Worm (Caenorhabditis elegans): ENCODE data around the gene C03B1.2.
A peak's percentile ranks its signal among the peaks of the same experiment; 100 is the strongest.

C03B1.2 gene

ce11 chrX:6353763-6354162 is 16.1 kb upstream of the C03B1.2 start:
- TF ChIP-seq fkh-10 (GFP tag; optimal IDR thresholded peaks at IDR 0.05) (no peak), unc-62 (GFP tag; optimal IDR thresholded peaks at IDR 0.05 in 1 of 2) (peak in 1 of 2 experiments; percentile 25), unc-62 (tag; optimal IDR thresholded peaks at IDR 0.05) (no peak)

- no peak for TF ChIP-seq daf-16 (GFP tag; optimal IDR thresholded peaks at IDR 0.05)
- TF ChIP-seq daf-16 (tag; optimal IDR thresholded peaks at IDR 0.05) = peak; percentile 31
- TF ChIP-seq dmd-9 (GFP tag; IDR thresholded peaks at IDR 0.05) = no peak
- no peak for TF ChIP-seq nhr-102 (tag; optimal IDR thresholded peaks at IDR 0.05)
- no peak for TF ChIP-seq nhr-42 (GFP tag; IDR thresholded peaks at IDR 0.05)
- peak; percentile 87 for TF ChIP-seq aha-1 (tag)
- no peak for TF ChIP-seq mes-2 (tag; optimal IDR thresholded peaks at IDR 0.05; ENCODE audit: poor library complexity, severe bottlenecking)
Observed at ce11 chrX:6355030-6355635, 14.7 kb upstream of the C03B1.2 start, which contains the start of gene C03B1.5. Gene C03B1.5 (plus strand): TSS chrX:6355585.

ce11 chrX:6357772-6358171 is 12.0 kb upstream of the C03B1.2 start, which contains the start of gene C03B1.10:
Gene C03B1.10 (minus strand): TSS chrX:6357872.
- TF ChIP-seq aha-1 (tag) (no peak), unc-62 (GFP tag; optimal IDR thresholded peaks at IDR 0.05 in 1 of 2) (peak in 1 of 2 experiments; percentile 25), unc-62 (tag; optimal IDR thresholded peaks at IDR 0.05) (no peak), ctbp-1 (GFP tag; IDR thresholded peaks at IDR 0.05) (no peak)

ce11 chrX:6360077-6360476 is 9.7 kb upstream of the C03B1.2 start:
- TF ChIP-seq ztf-11 (tag; optimal IDR thresholded peaks at IDR 0.05) (no peak), aha-1 (tag) (peak; percentile 97)

- no peak for TF ChIP-seq cey-2 (tag; optimal IDR thresholded peaks at IDR 0.05; ENCODE audit: borderline replicate concordance, insufficient read depth)
- TF ChIP-seq nhr-48 (tag; optimal IDR thresholded peaks at IDR 0.05) = no peak
- no peak for TF ChIP-seq lsy-2 (tag; optimal IDR thresholded peaks at IDR 0.05)
Observed at ce11 chrX:6360658-6361057, 9.2 kb upstream of the C03B1.2 start, which contains the start of gene C03B1.14. Gene C03B1.14 (minus strand): TSS chrX:6360758.

ce11 chrX:6364196-6364595 is 5.6 kb upstream of the C03B1.2 start, which contains the start of gene C03B1.4:
Gene C03B1.4 (plus strand): TSS chrX:6364496.
- TF ChIP-seq sdz-12 (GFP tag; optimal IDR thresholded peaks at IDR 0.05) (no peak), Y5F2A.4 (GFP tag; optimal IDR thresholded peaks at IDR 0.05) (no peak), ceh-20 (GFP tag; IDR thresholded peaks at IDR 0.05) (no peak), nhr-10 (tag; optimal IDR thresholded peaks at IDR 0.05) (no peak), lir-3 (tag; optimal IDR thresholded peaks at IDR 0.05) (no peak), zfp-2 (tag; optimal IDR thresholded peaks at IDR 0.05) (no peak), lin-29 (GFP tag; IDR thresholded peaks at IDR 0.05) (no peak), aly-2 (tag; optimal IDR thresholded peaks at IDR 0.05) (no peak)

ce11 chrX:6365715-6366114 is 4.1 kb upstream of the C03B1.2 start, which contains the start of gene C03B1.3:
Gene C03B1.3 (plus strand): TSS chrX:6366015.
- TF ChIP-seq madf-5 (GFP tag; IDR thresholded peaks at IDR 0.05) (no peak), ctbp-1 (GFP tag; IDR thresholded peaks at IDR 0.05) (no peak), egl-27 (tag; optimal IDR thresholded peaks at IDR 0.05) (no peak), unc-62 (GFP tag; optimal IDR thresholded peaks at IDR 0.05 in 1 of 2) (no peak), unc-62 (tag; optimal IDR thresholded peaks at IDR 0.05) (no peak), D1046.2 (GFP tag; IDR thresholded peaks at IDR 0.05) (no peak), F10B5.3 (tag; optimal IDR thresholded peaks at IDR 0.05) (no peak), snpc-4 (tag; optimal IDR thresholded peaks at IDR 0.05) (no peak), T20F7.1 (GFP tag; optimal IDR thresholded peaks at IDR 0.05) (no peak), unc-39 (tag; optimal IDR thresholded peaks at IDR 0.05) (no peak), aly-2 (tag; optimal IDR thresholded peaks at IDR 0.05) (no peak), daf-12 (tag; optimal IDR thresholded peaks at IDR 0.05) (no peak), nhr-237 (tag; optimal IDR thresholded peaks at IDR 0.05) (no peak), fkh-10 (GFP tag; optimal IDR thresholded peaks at IDR 0.05) (no peak), nhr-41 (GFP tag; IDR thresholded peaks at IDR 0.05) (no peak), T26A8.4 (GFP tag; IDR thresholded peaks at IDR 0.05) (no peak), ceh-20 (GFP tag; IDR thresholded peaks at IDR 0.05) (no peak), attf-4 (tag; optimal IDR thresholded peaks at IDR 0.05) (no peak)

Measured in whole organism, L4 larva.